Worm (Caenorhabditis elegans): ENCODE data around the gene btb-7.

- TF ChIP-seq ztf-23 (GFP tag; IDR thresholded peaks at IDR 0.05) = no peak
- no peak for TF ChIP-seq flt-1 (GFP tag; IDR thresholded peaks at IDR 0.05)
- TF ChIP-seq ztf-29 (GFP tag; IDR thresholded peaks at IDR 0.05) = no peak
- no peak for TF ChIP-seq T22C8.4 (GFP tag; IDR thresholded peaks at IDR 0.05)
- no peak for TF ChIP-seq tab-1 (GFP tag; IDR thresholded peaks at IDR 0.05)
- no peak for TF ChIP-seq med-1 (GFP tag; optimal IDR thresholded peaks at IDR 0.05; ENCODE audit: insufficient read depth)
- TF ChIP-seq ref-1 (GFP tag; conservative IDR thresholded peaks at IDR 0.05) = no peak
- TF ChIP-seq klf-2 (GFP tag; conservative IDR thresholded peaks at IDR 0.05) = no peak
Measured at ce11 chrII:1730103-1730502, 17.1 kb downstream of the btb-7 start, which contains the start of gene ceh-81.

All from whole organism, midembryonic.